Worm (Caenorhabditis elegans): ENCODE data around the gene sprr-2.

sprr-2 gene

DNA sequence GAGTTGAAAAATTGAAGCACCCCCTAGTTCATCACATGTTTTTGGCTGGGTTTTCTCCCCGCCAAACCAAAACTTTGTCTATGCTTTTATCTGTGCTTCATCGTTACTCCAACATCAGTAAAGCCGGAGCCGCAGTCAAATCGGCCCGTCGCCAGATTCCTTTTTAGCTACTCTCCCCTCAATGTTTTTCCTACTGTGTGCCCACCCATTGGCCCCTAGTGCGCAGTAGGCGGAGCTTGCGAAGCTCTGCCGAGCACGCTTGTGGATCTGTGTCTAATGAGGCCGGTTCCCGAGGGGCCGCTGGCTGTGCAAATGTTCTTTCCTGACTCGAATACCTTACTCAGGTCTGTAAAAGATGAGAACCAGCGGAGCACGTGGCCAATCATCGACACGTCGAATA, 16.9 kb upstream of the sprr-2 start:
- TF ChIP-seq klf-2 (GFP tag; conservative IDR thresholded peaks at IDR 0.05) (no peak), flt-1 (GFP tag; IDR thresholded peaks at IDR 0.05) (no peak), cog-1 (tag; optimal IDR thresholded peaks at IDR 0.05) (no peak), med-1 (GFP tag; optimal IDR thresholded peaks at IDR 0.05; ENCODE audit: insufficient read depth) (no peak), ztf-23 (GFP tag; IDR thresholded peaks at IDR 0.05) (no peak), tab-1 (GFP tag; IDR thresholded peaks at IDR 0.05) (no peak)

DNA sequence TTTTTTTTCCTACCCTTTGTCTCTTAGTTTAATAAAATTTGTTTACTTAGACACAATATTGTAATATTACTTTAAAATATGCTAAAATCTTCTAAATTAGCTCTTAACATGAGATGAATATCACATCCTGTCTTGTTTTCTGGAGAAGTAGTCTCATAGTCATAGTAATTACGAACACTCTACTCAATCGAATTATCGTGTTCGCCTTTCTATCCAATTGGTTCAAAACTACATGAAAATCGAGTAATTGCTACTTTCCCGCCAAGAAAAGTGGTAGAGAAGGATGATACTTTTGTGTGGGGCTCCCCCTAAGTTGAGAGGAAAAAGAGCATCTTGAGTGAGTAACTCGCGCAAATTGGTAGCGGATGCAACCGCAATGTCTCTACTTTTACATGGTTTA, 15.1 kb upstream of the sprr-2 start:
- TF ChIP-seq ztf-29 (GFP tag; IDR thresholded peaks at IDR 0.05) (no peak), klf-2 (GFP tag; conservative IDR thresholded peaks at IDR 0.05) (no peak), ref-1 (GFP tag; conservative IDR thresholded peaks at IDR 0.05) (no peak), cog-1 (tag; optimal IDR thresholded peaks at IDR 0.05) (no peak), T22C8.4 (GFP tag; IDR thresholded peaks at IDR 0.05) (no peak), tab-1 (GFP tag; IDR thresholded peaks at IDR 0.05) (no peak)

DNA sequence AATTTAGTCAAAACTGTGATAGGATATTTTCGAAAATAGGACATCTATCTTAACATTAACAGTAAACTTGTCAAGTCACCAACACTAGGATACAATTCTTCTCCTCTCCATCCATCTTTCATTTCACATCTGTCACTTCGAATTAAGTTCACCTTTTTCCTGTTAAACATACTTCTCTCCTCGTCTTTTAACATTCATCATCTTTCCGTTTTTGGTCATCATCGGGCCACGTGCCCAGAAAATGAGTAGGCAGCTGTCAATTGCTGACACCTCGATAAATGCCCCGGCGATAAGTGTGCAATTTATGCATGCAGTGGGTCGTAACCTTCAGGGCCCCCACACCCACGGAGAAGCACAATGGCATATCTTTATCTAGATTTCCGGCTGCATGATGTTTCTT, 13.1 kb upstream of the sprr-2 start:
- no peak for TF ChIP-seq ztf-23 (GFP tag; IDR thresholded peaks at IDR 0.05)
- no peak for TF ChIP-seq T22C8.4 (GFP tag; IDR thresholded peaks at IDR 0.05)
- no peak; the same call in 1 of the 2 replicates for TF ChIP-seq ref-1 (GFP tag; conservative IDR thresholded peaks at IDR 0.05)
- no peak for TF ChIP-seq cog-1 (tag; optimal IDR thresholded peaks at IDR 0.05)
- TF ChIP-seq med-1 (GFP tag; optimal IDR thresholded peaks at IDR 0.05; ENCODE audit: insufficient read depth), result no peak
- TF ChIP-seq klf-2 (GFP tag; conservative IDR thresholded peaks at IDR 0.05), result no peak
- TF ChIP-seq ztf-29 (GFP tag; IDR thresholded peaks at IDR 0.05), result no peak
- no peak for TF ChIP-seq flt-1 (GFP tag; IDR thresholded peaks at IDR 0.05)
- TF ChIP-seq tab-1 (GFP tag; IDR thresholded peaks at IDR 0.05), result no peak

DNA sequence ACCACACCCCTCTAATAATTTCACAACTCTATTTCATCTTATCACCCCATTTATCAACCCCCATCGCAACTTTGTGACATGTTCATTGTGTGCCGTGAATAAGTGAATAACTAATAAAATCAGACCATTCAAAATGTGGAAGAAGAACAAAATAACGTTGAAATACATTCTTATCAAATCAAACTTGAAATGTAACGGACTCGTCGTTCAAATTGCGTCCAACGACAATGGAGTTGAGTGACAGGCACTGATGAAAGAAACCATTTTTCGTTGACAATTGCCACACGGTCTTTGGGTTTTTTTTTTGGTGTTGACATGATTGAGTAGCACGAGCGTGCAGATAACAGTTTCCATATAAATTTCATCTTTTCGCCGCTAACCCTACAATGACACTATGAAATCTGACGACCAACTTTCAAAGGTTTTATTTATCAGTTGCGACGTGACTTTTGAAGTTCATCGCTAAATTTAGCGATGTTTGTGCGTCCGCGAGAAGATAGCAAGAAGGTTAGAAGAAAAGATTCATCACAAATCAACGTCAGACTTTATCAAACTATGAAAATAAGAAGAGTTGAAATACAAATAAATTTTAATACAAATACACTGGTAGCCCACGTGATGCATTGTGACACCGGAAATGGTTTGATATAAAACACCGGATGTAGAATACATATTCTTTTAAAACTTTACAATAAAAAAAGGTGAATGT, 9.7 kb upstream of the sprr-2 start:
- no peak for TF ChIP-seq ztf-29 (GFP tag; IDR thresholded peaks at IDR 0.05)
- TF ChIP-seq tab-1 (GFP tag; IDR thresholded peaks at IDR 0.05), result no peak
- no peak for TF ChIP-seq flt-1 (GFP tag; IDR thresholded peaks at IDR 0.05)
- TF ChIP-seq klf-2 (GFP tag; conservative IDR thresholded peaks at IDR 0.05), result no peak
- no peak for TF ChIP-seq T22C8.4 (GFP tag; IDR thresholded peaks at IDR 0.05)
- no peak for TF ChIP-seq med-1 (GFP tag; optimal IDR thresholded peaks at IDR 0.05; ENCODE audit: insufficient read depth)
- TF ChIP-seq cog-1 (tag; optimal IDR thresholded peaks at IDR 0.05), result no peak
- TF ChIP-seq ztf-23 (GFP tag; IDR thresholded peaks at IDR 0.05), result no peak
- no peak for TF ChIP-seq ref-1 (GFP tag; conservative IDR thresholded peaks at IDR 0.05)

DNA sequence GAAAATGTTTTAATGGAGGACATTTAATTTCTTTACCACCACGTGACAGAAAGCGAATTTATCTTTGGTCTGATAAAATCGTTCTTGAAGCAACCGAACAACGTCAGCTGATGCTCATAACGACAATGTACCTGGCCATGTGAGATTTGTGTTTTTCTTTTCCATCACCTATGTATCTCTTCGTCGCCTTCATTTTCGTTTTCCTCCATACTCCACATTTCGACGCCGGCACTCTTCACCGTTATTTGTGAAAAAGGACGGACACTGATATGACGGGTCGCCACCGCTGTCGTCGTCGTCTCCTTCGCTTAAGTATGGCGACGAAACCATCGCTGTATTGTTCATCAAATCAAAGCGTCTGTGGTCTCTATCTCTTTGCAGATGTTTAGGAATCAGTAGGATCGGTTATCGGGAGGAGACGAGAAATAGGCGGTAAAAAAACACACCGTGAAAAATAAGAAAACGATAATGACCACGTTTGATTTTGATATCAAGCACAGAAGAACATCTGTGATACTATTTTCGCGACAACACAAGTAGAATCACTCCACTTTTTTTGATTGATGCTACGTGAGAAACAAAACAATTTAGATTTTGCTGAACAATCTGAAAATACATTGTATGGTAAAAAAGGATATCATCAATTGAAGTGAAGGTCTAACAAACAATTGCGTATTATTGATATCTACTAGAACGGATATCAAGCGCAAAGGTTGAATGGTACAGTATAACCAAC, 6.3 kb upstream of the sprr-2 start:
- TF ChIP-seq med-1 (GFP tag; optimal IDR thresholded peaks at IDR 0.05; ENCODE audit: insufficient read depth), result no peak
- no peak for TF ChIP-seq cog-1 (tag; optimal IDR thresholded peaks at IDR 0.05)
- no peak for TF ChIP-seq klf-2 (GFP tag; conservative IDR thresholded peaks at IDR 0.05)
- no peak for TF ChIP-seq ztf-23 (GFP tag; IDR thresholded peaks at IDR 0.05)
- TF ChIP-seq tab-1 (GFP tag; IDR thresholded peaks at IDR 0.05), result no peak
- no peak for TF ChIP-seq ref-1 (GFP tag; conservative IDR thresholded peaks at IDR 0.05)
- no peak for TF ChIP-seq flt-1 (GFP tag; IDR thresholded peaks at IDR 0.05)
- no peak for TF ChIP-seq T22C8.4 (GFP tag; IDR thresholded peaks at IDR 0.05)
- TF ChIP-seq ztf-29 (GFP tag; IDR thresholded peaks at IDR 0.05), result no peak

DNA sequence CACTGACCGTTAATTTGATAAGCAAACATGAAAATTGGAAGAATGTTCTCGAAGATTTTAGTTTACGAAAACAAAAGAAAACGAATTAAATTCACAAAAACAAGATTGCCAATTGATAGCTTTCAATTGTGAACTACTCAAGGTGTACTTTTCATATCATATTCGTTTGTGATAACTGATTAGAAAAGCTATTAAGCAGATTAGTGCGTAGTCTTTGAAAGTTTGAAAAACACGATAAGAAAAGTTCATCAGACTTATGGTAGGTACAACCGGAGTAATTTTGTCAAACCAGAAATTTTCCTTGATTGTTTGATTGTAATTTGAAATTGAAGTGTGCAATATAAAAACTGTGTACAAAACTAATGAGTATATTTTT, 5.7 kb upstream of the sprr-2 start:
- TF ChIP-seq cog-1 (tag; optimal IDR thresholded peaks at IDR 0.05) (no peak), med-1 (GFP tag; optimal IDR thresholded peaks at IDR 0.05; ENCODE audit: insufficient read depth) (no peak), tab-1 (GFP tag; IDR thresholded peaks at IDR 0.05) (no peak), klf-2 (GFP tag; conservative IDR thresholded peaks at IDR 0.05) (no peak), ztf-29 (GFP tag; IDR thresholded peaks at IDR 0.05) (no peak), flt-1 (GFP tag; IDR thresholded peaks at IDR 0.05) (no peak), T22C8.4 (GFP tag; IDR thresholded peaks at IDR 0.05) (no peak), ztf-23 (GFP tag; IDR thresholded peaks at IDR 0.05) (no peak), ref-1 (GFP tag; conservative IDR thresholded peaks at IDR 0.05) (no peak)

DNA sequence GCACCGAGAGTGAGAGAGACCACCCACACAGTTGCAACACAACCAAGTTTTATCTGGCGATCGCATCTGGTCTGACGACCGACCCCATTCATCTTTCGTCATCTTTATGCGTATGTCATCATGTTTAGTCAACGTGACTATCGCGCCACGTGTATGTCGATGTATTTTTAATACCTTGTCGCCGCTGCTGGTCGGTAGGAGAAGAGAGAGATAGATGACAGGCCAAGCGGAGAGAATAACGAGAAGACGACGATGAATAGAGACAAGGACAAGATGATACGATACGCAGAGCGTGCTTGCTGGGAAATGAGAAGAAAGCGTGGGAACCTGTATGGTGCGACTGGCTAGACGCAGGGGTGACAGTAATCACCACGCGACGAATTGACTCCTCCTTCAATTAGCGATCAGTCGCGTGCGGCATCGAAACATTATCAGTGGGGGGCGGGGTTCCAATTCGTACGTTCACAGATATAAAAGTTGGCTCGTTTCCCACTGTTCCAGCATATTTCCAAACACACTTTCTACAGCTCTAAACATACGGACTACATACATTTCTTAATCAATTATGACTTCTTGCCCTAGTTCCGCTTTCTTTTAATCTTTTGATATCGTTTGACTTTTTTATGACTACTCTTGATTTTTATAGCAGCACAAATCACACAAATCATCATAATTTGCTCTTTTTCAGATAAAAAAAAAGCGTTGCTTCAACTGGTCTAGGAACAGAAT, 2.8 kb upstream of the sprr-2 start, which contains the start of gene tatn-1:
tatn-1 (plus strand) TSS at position 689 of the 729 bp plus-strand sequence.
- TF ChIP-seq cog-1 (tag; optimal IDR thresholded peaks at IDR 0.05) (peak; percentile 65), tab-1 (GFP tag; IDR thresholded peaks at IDR 0.05) (no peak)

DNA sequence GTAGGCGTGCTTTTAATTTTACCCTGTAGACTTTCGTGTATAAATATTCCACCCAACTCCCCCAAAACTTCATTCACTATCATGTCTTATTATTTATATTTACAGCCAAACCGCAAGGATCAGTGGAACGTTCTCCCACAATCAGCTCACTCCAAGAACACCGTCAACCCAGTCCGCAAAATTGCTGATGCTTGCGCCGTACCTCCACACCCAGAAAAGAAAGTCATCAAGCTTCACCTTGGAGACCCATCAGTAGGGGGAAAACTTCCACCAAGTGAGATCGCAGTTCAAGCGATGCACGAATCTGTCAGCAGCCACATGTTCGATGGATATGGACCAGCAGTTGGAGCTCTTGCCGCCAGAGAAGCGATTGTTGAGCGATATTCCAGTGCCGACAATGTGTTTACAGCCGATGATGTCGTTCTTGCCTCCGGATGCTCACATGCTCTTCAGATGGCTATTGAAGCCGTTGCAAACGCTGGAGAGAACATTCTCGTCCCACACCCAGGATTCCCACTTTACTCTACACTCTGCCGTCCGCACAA, 2.0 kb upstream of the sprr-2 start:
- TF ChIP-seq flt-1 (GFP tag; IDR thresholded peaks at IDR 0.05) (no peak), cog-1 (tag; optimal IDR thresholded peaks at IDR 0.05) (no peak), klf-2 (GFP tag; conservative IDR thresholded peaks at IDR 0.05) (no peak), ref-1 (GFP tag; conservative IDR thresholded peaks at IDR 0.05) (no peak), T22C8.4 (GFP tag; IDR thresholded peaks at IDR 0.05) (no peak), med-1 (GFP tag; optimal IDR thresholded peaks at IDR 0.05; ENCODE audit: insufficient read depth) (no peak), ztf-23 (GFP tag; IDR thresholded peaks at IDR 0.05) (no peak), tab-1 (GFP tag; IDR thresholded peaks at IDR 0.05) (no peak), ztf-29 (GFP tag; IDR thresholded peaks at IDR 0.05) (no peak)
